Worm (Caenorhabditis elegans) whole organism, L4 larva: ENCODE data around the gene taf-3.

Experiments
- F10B5.3 ChIP-seq: sonication (generic microtip); optimal IDR thresholded peaks from 2 replicates; lab custom pipeline; 2016; ENCODE audit warnings: mild to moderate bottlenecking, missing genetic modification characterization, missing compliant biosample characterization
- F26F4.8 ChIP-seq: fragments of 200-800 bp; sonication (Bioruptor generic); conservative IDR thresholded peaks from 2 replicates; pipeline ENCODE4 v1.3.6; 2022; ENCODE audit warnings: missing genetic modification characterization, missing compliant biosample characterization
- F37D6.2 ChIP-seq: sonication (generic microtip); optimal IDR thresholded peaks from 2 replicates; lab custom pipeline; 2016; ENCODE audit warnings: mild to moderate bottlenecking, missing genetic modification characterization, missing compliant biosample characterization
- R02D3.7 ChIP-seq: fragments of 150-350 bp; sonication (generic microtip); optimal IDR thresholded peaks from 3 replicates; lab custom pipeline; 2014; ENCODE audit warnings: missing biosample characterization, missing genetic modification characterization
- Y48G9A.11 ChIP-seq: fragments of 200-800 bp; sonication (Bioruptor generic); IDR thresholded peaks from 2 replicates; pipeline ENCODE4 v1.3.6; 2022; ENCODE audit warnings: missing genetic modification reagents, missing genetic modification characterization, missing compliant biosample characterization
- Y5F2A.4 ChIP-seq: fragments of 200-800 bp; sonication (Bioruptor generic); optimal IDR thresholded peaks from 2 replicates; lab custom pipeline; 2018; ENCODE audit warnings: mild to moderate bottlenecking, missing genetic modification characterization, missing compliant biosample characterization
- ZK337.2 ChIP-seq: fragments of 200-800 bp; sonication (Bioruptor generic); IDR thresholded peaks from 2 replicates; pipeline ENCODE4 v1.3.6; 2022; ENCODE audit warnings: missing genetic modification reagents, missing genetic modification characterization, missing compliant biosample characterization
- aha-1 ChIP-seq: fragments of 150-350 bp; peaks from one replicate; lab custom pipeline; 2014; ENCODE audit warnings: missing biosample characterization, missing genetic modification characterization
- ceh-62 ChIP-seq: sonication (generic microtip); optimal IDR thresholded peaks from 2 replicates; lab custom pipeline; 2017; ENCODE audit warnings: missing biosample characterization, missing genetic modification characterization
- ceh-82 ChIP-seq: sonication (generic microtip); optimal IDR thresholded peaks from 2 replicates; lab custom pipeline; 2017; ENCODE audit warnings: missing biosample characterization, missing genetic modification characterization
- daf-16 ChIP-seq, 3 experiments: sonication (generic microtip); optimal IDR thresholded peaks; 2 replicates each; lab custom pipeline; 2016 to 2017; ENCODE audit warnings: missing genetic modification characterization in 3 of 3, missing genetic modification reagents in 3 of 3, mild to moderate bottlenecking in 2 of 3, missing compliant biosample characterization in 2 of 3, missing biosample characterization in 1 of 3, moderate library complexity in 1 of 3
- duxl-1 ChIP-seq: sonication (generic microtip); optimal IDR thresholded peaks from 2 replicates; lab custom pipeline; 2016; ENCODE audit warnings: mild to moderate bottlenecking, missing genetic modification characterization, moderate library complexity, missing compliant biosample characterization; ENCODE audit not compliant: poor library complexity
- dve-1 ChIP-seq: sonication (generic microtip); optimal IDR thresholded peaks from 2 replicates; lab custom pipeline; 2017; ENCODE audit warnings: antibody characterized with exemption, mild to moderate bottlenecking, missing genetic modification characterization, missing compliant biosample characterization; ENCODE audit not compliant: insufficient read depth
- fos-1 ChIP-seq: fragments of 150-350 bp; optimal IDR thresholded peaks from 2 replicates; lab custom pipeline; 2014; ENCODE audit warnings: missing biosample characterization, missing genetic modification characterization
- hmg-1.1 ChIP-seq: fragments of 200-800 bp; sonication (Bioruptor generic); IDR thresholded peaks from 2 replicates; pipeline ENCODE4 v1.3.6; 2022; ENCODE audit warnings: missing genetic modification reagents, missing genetic modification characterization, missing compliant biosample characterization
- lin-15B ChIP-seq: fragments of 150-350 bp; sonication (generic microtip); optimal IDR thresholded peaks from 3 replicates; lab custom pipeline; 2014; ENCODE audit warnings: missing biosample characterization, missing genetic modification characterization
- lin-39 ChIP-seq: fragments of 150-350 bp; optimal IDR thresholded peaks from 2 replicates; lab custom pipeline; 2014; ENCODE audit warnings: missing biosample characterization, missing genetic modification reagents, missing genetic modification characterization
- lsy-2 ChIP-seq, 2 experiments: fragments of 150-350 bp in 1 of 2; sonication (generic microtip) in 1 of 2; optimal IDR thresholded peaks; 2 replicates each; lab custom pipeline; 2014 to 2017; ENCODE audit warnings: missing biosample characterization in 2 of 2, missing genetic modification characterization in 2 of 2
- nhr-10 ChIP-seq: fragments of 150-350 bp; optimal IDR thresholded peaks from 2 replicates; lab custom pipeline; 2014; ENCODE audit warnings: missing biosample characterization, missing genetic modification characterization
- nhr-102 ChIP-seq: sonication (generic microtip); optimal IDR thresholded peaks from 2 replicates; lab custom pipeline; 2016; ENCODE audit warnings: mild to moderate bottlenecking, missing genetic modification characterization, moderate library complexity, missing compliant biosample characterization
- nhr-25 ChIP-seq: sonication (generic microtip); optimal IDR thresholded peaks from 2 replicates; lab custom pipeline; 2017; ENCODE audit warnings: missing genetic modification characterization, mild to moderate bottlenecking, missing compliant biosample characterization, antibody characterized with exemption, moderate library complexity, borderline replicate concordance; ENCODE audit not compliant: insufficient read depth
- nhr-28 ChIP-seq: fragments of 150-350 bp; optimal IDR thresholded peaks from 2 replicates; lab custom pipeline; 2014; ENCODE audit warnings: missing biosample characterization, missing genetic modification characterization
- nhr-42 ChIP-seq: fragments of 200-800 bp; sonication (Bioruptor generic); IDR thresholded peaks from 2 replicates; pipeline ENCODE4 v1.3.6; 2022; ENCODE audit warnings: missing genetic modification characterization, missing compliant biosample characterization
- nhr-77 ChIP-seq: fragments of 150-350 bp; optimal IDR thresholded peaks from 2 replicates; lab custom pipeline; 2014; ENCODE audit warnings: missing biosample characterization, missing genetic modification characterization
- rbr-2 ChIP-seq: sonication (generic microtip); optimal IDR thresholded peaks from 2 replicates; lab custom pipeline; 2016; ENCODE audit warnings: missing genotype, missing genetic modification characterization, missing compliant biosample characterization
- set-16 ChIP-seq: fragments of 200-800 bp; sonication (Bioruptor generic); IDR thresholded peaks from 2 replicates; pipeline ENCODE4 v1.3.6; 2022; ENCODE audit warnings: missing genetic modification reagents, missing genetic modification characterization, missing compliant biosample characterization
- tra-1 ChIP-seq: fragments of 200-800 bp; sonication (Bioruptor generic); IDR thresholded peaks from 2 replicates; pipeline ENCODE4 v1.3.6; 2022; ENCODE audit warnings: missing genetic modification reagents, missing genetic modification characterization, missing compliant biosample characterization
- unc-62 ChIP-seq, 3 experiments: fragments of 150-350 bp in 1 of 3; sonication (generic microtip); optimal IDR thresholded peaks in 2 of 3; peaks in 1 of 3; 1 replicate in 1 of 3; 2 replicates in 2 of 3; lab custom pipeline; 2014 to 2017; ENCODE audit warnings: missing biosample characterization in 3 of 3, missing genetic modification characterization in 3 of 3, missing genetic modification reagents in 3 of 3, missing genotype in 1 of 3
- vab-7 ChIP-seq: fragments of 200-800 bp; sonication (Bioruptor generic); IDR thresholded peaks from 2 replicates; pipeline ENCODE4 v1.3.6; 2022; ENCODE audit warnings: missing genetic modification reagents, missing genetic modification characterization, missing compliant biosample characterization
- zag-1 ChIP-seq: fragments of 150-350 bp; optimal IDR thresholded peaks from 2 replicates; lab custom pipeline; 2014; ENCODE audit warnings: missing biosample characterization, missing genetic modification characterization
- zfp-3 ChIP-seq: fragments of 200-800 bp; sonication (Bioruptor generic); conservative IDR thresholded peaks from 2 replicates; pipeline ENCODE4 v1.3.6; 2022; ENCODE audit warnings: missing genetic modification reagents, missing genetic modification characterization, missing compliant biosample characterization
- zip-2 ChIP-seq: fragments of 150-350 bp; optimal IDR thresholded peaks from 2 replicates; lab custom pipeline; 2014; ENCODE audit warnings: missing biosample characterization, missing genetic modification characterization
- ztf-7 ChIP-seq: fragments of 150-350 bp; optimal IDR thresholded peaks from 2 replicates; lab custom pipeline; 2014; ENCODE audit warnings: missing biosample characterization, missing genetic modification characterization

The taf-3 gene

ce11 chrX:16324222-16324621 is 8.0 kb upstream of the taf-3 start (continued):
- TF ChIP-seq ceh-82 (tag; lab: Kevin White, UChicago) = no peak
- no peak for TF ChIP-seq Y5F2A.4 (GFP tag; lab: Kevin White, UChicago)
- TF ChIP-seq R02D3.7 (tag; lab: Kevin White, UChicago) = no peak
- TF ChIP-seq ZK337.2 (GFP tag; lab: Robert Waterston, UW) = no peak
- TF ChIP-seq nhr-77 = no peak
- no peak for TF ChIP-seq F26F4.8
- no peak for TF ChIP-seq vab-7
- no peak for TF ChIP-seq lsy-2 (tag; optimal IDR thresholded peaks at IDR 0.05; lab: Kevin White, UChicago)
- no peak for TF ChIP-seq fos-1 (tag; lab: Kevin White, UChicago)
- TF ChIP-seq lin-39 (tag; lab: Kevin White, UChicago) = no peak
- TF ChIP-seq ztf-7 (tag; lab: Kevin White, UChicago) = no peak
- no peak for TF ChIP-seq nhr-10 (tag; lab: Kevin White, UChicago)

ce11 chrX:16327229-16327628 is 5.0 kb upstream of the taf-3 start:
- no peak for TF ChIP-seq ceh-82 (tag; lab: Kevin White, UChicago)
- peak; percentile 34 for TF ChIP-seq duxl-1
- TF ChIP-seq nhr-42 (GFP tag; lab: Robert Waterston, UW) = 0 out of 2 replicates have a peak, but pooled peaks have one; percentile 9
- no peak for TF ChIP-seq lin-15B (tag; lab: Kevin White, UChicago)
- TF ChIP-seq hmg-1.1 = peak; percentile 57
- peak; percentile 10 for TF ChIP-seq ztf-7 (tag; lab: Kevin White, UChicago)
- TF ChIP-seq nhr-102 = peak; percentile 27
- peak; percentile 18 for TF ChIP-seq F37D6.2 (tag; lab: Kevin White, UChicago)
- TF ChIP-seq dve-1 = peak; percentile 25
- peak; percentile 71 for TF ChIP-seq F10B5.3
- TF ChIP-seq rbr-2 = peak; percentile 6
- TF ChIP-seq nhr-25 (tag; lab: Kevin White, UChicago) = no peak

DNA sequence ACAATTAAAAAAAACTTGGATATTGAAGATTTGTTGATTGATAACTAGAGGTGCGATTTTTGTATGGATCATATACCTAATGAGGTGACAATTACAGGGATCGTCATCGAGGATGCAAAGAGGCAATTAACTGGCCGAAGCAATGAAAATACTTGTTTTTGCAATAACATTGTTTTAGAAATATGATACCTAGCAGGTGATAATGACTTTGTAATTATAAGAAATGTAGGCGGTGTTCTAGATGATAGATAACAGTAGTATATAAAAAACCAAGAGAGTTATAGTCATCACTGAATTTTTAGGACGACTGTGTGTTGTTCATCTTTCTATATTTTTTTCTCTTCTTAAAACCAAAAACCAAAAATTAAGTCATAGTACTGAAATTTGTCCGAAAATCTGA is 3.9 kb upstream of the taf-3 start, which contains the start of gene C11G6.2:
Gene C11G6.2 (plus strand): TSS at position 301 of the 400 bp plus-strand sequence.
- no peak for TF ChIP-seq F10B5.3
- no peak for TF ChIP-seq zag-1
- peak in 1 of 2 experiments; percentile 51 for TF ChIP-seq unc-62 (GFP tag; optimal IDR thresholded peaks at IDR 0.05 in 1 of 2; lab: Kevin White, UChicago)
- no peak for TF ChIP-seq unc-62 (tag; optimal IDR thresholded peaks at IDR 0.05; lab: Kevin White, UChicago)

DNA sequence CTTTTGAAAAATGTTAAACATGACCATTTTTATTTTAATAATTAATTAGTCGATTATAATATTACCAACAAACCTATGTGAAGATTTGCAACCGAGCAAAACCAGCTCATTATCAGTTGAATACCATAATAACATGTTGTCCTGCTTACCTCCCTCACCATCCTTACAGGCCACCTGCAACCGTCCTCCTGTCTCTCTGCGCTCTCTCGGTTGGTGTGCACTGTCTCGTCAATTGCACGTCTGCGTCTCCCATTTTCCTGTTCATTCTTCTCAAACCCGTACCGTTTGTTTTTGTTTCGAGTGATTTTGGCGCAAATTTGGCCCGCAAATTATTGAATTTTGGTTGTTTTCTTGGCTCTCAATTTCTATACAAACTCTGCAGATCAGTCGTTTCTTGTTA is 810 bp upstream of the taf-3 start:
- TF ChIP-seq daf-16 (GFP tag; optimal IDR thresholded peaks at IDR 0.05; lab: Kevin White, UChicago) (no peak), daf-16 (tag; optimal IDR thresholded peaks at IDR 0.05; lab: Kevin White, UChicago) (peak; percentile 55), dve-1 (peak; percentile 4), zag-1 (no peak)

- TF ChIP-seq zfp-3 (GFP tag; lab: Robert Waterston, UW) (no peak), Y48G9A.11 (no peak), aha-1 (tag; lab: Kevin White, UChicago) (peak; percentile 88), nhr-28 (no peak), unc-62 (GFP tag; optimal IDR thresholded peaks at IDR 0.05 in 1 of 2; lab: Kevin White, UChicago) (peak in 1 of 2 experiments; percentile 0), unc-62 (tag; optimal IDR thresholded peaks at IDR 0.05; lab: Kevin White, UChicago) (no peak), zip-2 (no peak), ceh-62 (tag; lab: Kevin White, UChicago) (no peak), set-16 (GFP tag; lab: Robert Waterston, UW) (peak; percentile 29; the same call in 1 of the 2 replicates)
Observed at ce11 chrX:16335396-16335795, 3.2 kb downstream of the taf-3 start.

DNA sequence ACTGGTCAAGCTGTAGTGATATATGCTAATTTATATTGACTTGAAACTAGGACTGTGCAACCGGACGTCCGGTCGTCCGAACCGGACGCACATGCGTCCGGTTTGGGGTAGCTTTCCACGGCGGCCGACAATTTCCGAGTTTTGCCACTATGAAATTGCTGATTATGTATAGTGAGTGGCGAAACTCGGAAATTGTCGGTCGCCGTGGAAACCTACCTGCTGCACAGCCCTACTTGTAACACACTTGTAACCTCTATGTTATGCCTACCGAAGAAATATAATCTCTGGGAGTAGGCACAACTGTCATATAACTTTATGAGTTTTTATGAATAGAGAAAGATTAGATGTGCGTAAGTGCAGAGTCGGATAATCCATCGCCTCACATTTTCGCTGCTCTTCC is 4.7 kb downstream of the taf-3 start:
- TF ChIP-seq aha-1 (tag; lab: Kevin White, UChicago) = peak; percentile 37
- no peak for TF ChIP-seq tra-1
- no peak for TF ChIP-seq nhr-28
- TF ChIP-seq ceh-62 (tag; lab: Kevin White, UChicago) = no peak
